Worm (Caenorhabditis elegans): ENCODE results near the gene mfsd-13.2.

mfsd-13.2 gene

ce11 chrII:7139064-7139463 is 26.6 kb downstream of the mfsd-13.2 start:
- TF ChIP-seq nhr-11 (tag; optimal IDR thresholded peaks at IDR 0.05), result no peak
- peak; percentile 86 for TF ChIP-seq pqm-1 (tag; optimal IDR thresholded peaks at IDR 0.05)
- TF ChIP-seq pha-4 (tag; optimal IDR thresholded peaks at IDR 0.05), result peak; percentile 76
- TF ChIP-seq elt-2 (tag; optimal IDR thresholded peaks at IDR 0.05), result peak; percentile 82

ce11 chrII:7131871-7132693 is 33.6 kb downstream of the mfsd-13.2 start, which contains the start of the genes T07F8.4 and gld-3:
Gene T07F8.4 (minus strand): TSS chrII:7132032.
Gene gld-3 (plus strand): TSS chrII:7132643.
- no peak for TF ChIP-seq nhr-237 (tag; optimal IDR thresholded peaks at IDR 0.05)
- TF ChIP-seq fkh-10 (GFP tag; optimal IDR thresholded peaks at IDR 0.05), result no peak
- no peak for TF ChIP-seq ceh-9 (tag; optimal IDR thresholded peaks at IDR 0.05)
- no peak for TF ChIP-seq nhr-43 (tag; optimal IDR thresholded peaks at IDR 0.05; ENCODE audit: poor library complexity, severe bottlenecking)
- no peak for TF ChIP-seq snpc-4 (tag; optimal IDR thresholded peaks at IDR 0.05)
- TF ChIP-seq nhr-28 (tag; optimal IDR thresholded peaks at IDR 0.05), result no peak
- peak; percentile 83 for TF ChIP-seq nfya-1 (tag; optimal IDR thresholded peaks at IDR 0.05; ENCODE audit: insufficient read depth)
- TF ChIP-seq daf-12 (tag; optimal IDR thresholded peaks at IDR 0.05), result no peak
- no peak for TF ChIP-seq sea-2 (GFP tag; optimal IDR thresholded peaks at IDR 0.05)
- peak; percentile 36 for TF ChIP-seq lin-15B (tag; optimal IDR thresholded peaks at IDR 0.05)
- TF ChIP-seq lsy-12 (tag; optimal IDR thresholded peaks at IDR 0.05), result no peak
- no peak for TF ChIP-seq mml-1 (tag; optimal IDR thresholded peaks at IDR 0.05)
- TF ChIP-seq tbx-2 (tag; optimal IDR thresholded peaks at IDR 0.05), result no peak
- TF ChIP-seq nhr-25 (tag; optimal IDR thresholded peaks at IDR 0.05), result peak; percentile 14
- no peak for TF ChIP-seq nhr-76 (tag; optimal IDR thresholded peaks at IDR 0.05)
- TF ChIP-seq R02D3.7 (tag; optimal IDR thresholded peaks at IDR 0.05), result no peak
- no peak for TF ChIP-seq fos-1 (tag; optimal IDR thresholded peaks at IDR 0.05)
- no peak for TF ChIP-seq nhr-11 (tag; optimal IDR thresholded peaks at IDR 0.05)
- TF ChIP-seq mdl-1 (tag; optimal IDR thresholded peaks at IDR 0.05), result no peak

ce11 chrII:7126457-7126856 is 39.2 kb downstream of the mfsd-13.2 start, which contains the start of gene F10E7.1:
Gene F10E7.1 (plus strand): TSS chrII:7126757.
- TF ChIP-seq ztf-11 (tag; optimal IDR thresholded peaks at IDR 0.05) (no peak), jun-1 (tag; optimal IDR thresholded peaks at IDR 0.05) (no peak)

- TF ChIP-seq nfya-1 (tag; optimal IDR thresholded peaks at IDR 0.05; ENCODE audit: insufficient read depth) (peak; percentile 11), nhr-11 (tag; optimal IDR thresholded peaks at IDR 0.05) (no peak), lin-15B (tag; optimal IDR thresholded peaks at IDR 0.05) (peak; percentile 2)
Observed at ce11 chrII:7122661-7123418, 42.8 kb downstream of the mfsd-13.2 start, which contains the start of gene F10E7.11. Gene F10E7.11 (minus strand): TSS chrII:7122892.

ce11 chrII:7121762-7122292 is 43.8 kb downstream of the mfsd-13.2 start, which contains the start of gene F10E7.2:
Gene F10E7.2 (plus strand): TSS chrII:7122242.
- no peak for TF ChIP-seq nhr-25 (tag; optimal IDR thresholded peaks at IDR 0.05)
- TF ChIP-seq mml-1 (tag; optimal IDR thresholded peaks at IDR 0.05), result no peak
- no peak for TF ChIP-seq lsy-12 (tag; optimal IDR thresholded peaks at IDR 0.05)

- TF ChIP-seq ZK546.5 (tag; optimal IDR thresholded peaks at IDR 0.05) (no peak), hmg-11 (tag; optimal IDR thresholded peaks at IDR 0.05) (no peak), fkh-2 (tag; optimal IDR thresholded peaks at IDR 0.05) (no peak), tbx-2 (tag; optimal IDR thresholded peaks at IDR 0.05) (no peak), nfya-1 (tag; optimal IDR thresholded peaks at IDR 0.05; ENCODE audit: insufficient read depth) (no peak), lin-15B (tag; optimal IDR thresholded peaks at IDR 0.05) (no peak), egl-27 (tag; optimal IDR thresholded peaks at IDR 0.05) (no peak), snpc-4 (tag; optimal IDR thresholded peaks at IDR 0.05) (no peak)
Observed at ce11 chrII:7119525-7119924, 46.1 kb downstream of the mfsd-13.2 start.

Data from whole organism, L3 larva.